Fruit fly (Drosophila melanogaster) whole organism, embryonic: ENCODE results near the gene stg1.
A peak's percentile ranks its signal among the peaks of the same experiment; 100 is the strongest.

Experiments
- Atf6 ChIP-seq: fragments of 200-800 bp; sonication (Bioruptor generic); IDR thresholded peaks from 2 replicates; pipeline ENCODE4 v1.3.6; 2022; ENCODE audit warnings: missing biosample characterization, missing genetic modification characterization
- BEAF-32 ChIP-seq: fragments of 200-800 bp; sonication (Bioruptor generic); optimal IDR thresholded peaks from 3 replicates; lab custom pipeline; 2017; ENCODE audit warnings: missing biosample characterization, missing genetic modification characterization, mild to moderate bottlenecking, moderate library complexity, missing genetic modification reagents
- CG11247 ChIP-seq: fragments of 200-800 bp; sonication (Bioruptor generic); IDR thresholded peaks from 2 replicates; pipeline ENCODE4 v1.3.6; 2022; ENCODE audit warnings: missing biosample characterization, missing genetic modification characterization
- CG12219 ChIP-seq: fragments of 200-800 bp; sonication (Bioruptor generic); optimal IDR thresholded peaks from 3 replicates; lab custom pipeline; 2018; ENCODE audit warnings: missing biosample characterization, mild to moderate bottlenecking, missing genetic modification characterization
- CG12299 ChIP-seq: fragments of 200-800 bp; sonication (Bioruptor generic); optimal IDR thresholded peaks from 2 replicates; lab custom pipeline; 2018; ENCODE audit warnings: missing biosample characterization, mild to moderate bottlenecking, missing genetic modification characterization
- CG14667 ChIP-seq: fragments of 200-800 bp; sonication (Bioruptor generic); IDR thresholded peaks from 2 replicates; pipeline ENCODE4 v1.3.6; 2022; ENCODE audit warnings: missing biosample characterization, missing genetic modification characterization
- CG1647 ChIP-seq: fragments of 200-800 bp; sonication (Bioruptor generic); optimal IDR thresholded peaks from 3 replicates; lab custom pipeline; 2016; ENCODE audit warnings: missing biosample characterization, missing genetic modification characterization
- CG16779 ChIP-seq: fragments of 200-800 bp; sonication (Bioruptor generic); IDR thresholded peaks from 2 replicates; pipeline ENCODE4 v1.3.6; 2022; ENCODE audit warnings: missing biosample characterization, missing genetic modification characterization
- CG18476 ChIP-seq: fragments of 200-800 bp; sonication (Bioruptor generic); optimal IDR thresholded peaks from 2 replicates; lab custom pipeline; 2016; ENCODE audit warnings: missing biosample characterization, mild to moderate bottlenecking, missing genetic modification characterization
- CG2129 ChIP-seq: fragments of 200-800 bp; sonication (Bioruptor generic); IDR thresholded peaks from 2 replicates; pipeline ENCODE4 v1.3.6; 2022; ENCODE audit warnings: missing biosample characterization, missing genetic modification characterization; ENCODE audit not compliant: partially characterized antibody
- CG2199 ChIP-seq: fragments of 200-800 bp; sonication (Bioruptor generic); IDR thresholded peaks from 3 replicates; pipeline ENCODE4 v1.3.6; 2022; ENCODE audit warnings: missing biosample characterization, missing genetic modification characterization
- CG32772 ChIP-seq: fragments of 200-800 bp; sonication (Bioruptor generic); IDR thresholded peaks from 2 replicates; pipeline ENCODE4 v1.3.6; 2022; ENCODE audit warnings: missing biosample characterization, missing genetic modification characterization
- CG4617 ChIP-seq: fragments of 200-800 bp; sonication (Bioruptor generic); optimal IDR thresholded peaks from 3 replicates; lab custom pipeline; 2016; ENCODE audit warnings: missing biosample characterization, missing genetic modification characterization, borderline replicate concordance
- CG5953 ChIP-seq: fragments of 200-800 bp; sonication (Bioruptor generic); IDR thresholded peaks from 2 replicates; pipeline ENCODE4 v1.3.6; 2022; ENCODE audit warnings: missing biosample characterization, missing genetic modification characterization
- CG6654 ChIP-seq: fragments of 200-800 bp; sonication (Bioruptor generic); optimal IDR thresholded peaks from 2 replicates; lab custom pipeline; 2017; ENCODE audit warnings: missing biosample characterization, mild to moderate bottlenecking, missing genetic modification characterization
- CG6791 ChIP-seq: fragments of 200-800 bp; sonication (Bioruptor generic); IDR thresholded peaks from 3 replicates; pipeline ENCODE4 v1.3.6; 2022; ENCODE audit warnings: missing biosample characterization, missing genetic modification characterization; ENCODE audit not compliant: partially characterized antibody
- CG7987 ChIP-seq: fragments of 200-800 bp; sonication (Bioruptor generic); optimal IDR thresholded peaks from 2 replicates; lab custom pipeline; 2018; ENCODE audit warnings: missing biosample characterization, mild to moderate bottlenecking, missing genetic modification characterization, moderate library complexity
- CTCF ChIP-seq: fragments of 200-800 bp; sonication (Bioruptor generic); optimal IDR thresholded peaks from 2 replicates; lab custom pipeline; 2017; ENCODE audit warnings: missing biosample characterization, mild to moderate bottlenecking, missing genetic modification characterization, moderate library complexity
- CoRest ChIP-seq: fragments of 200-800 bp; sonication (Bioruptor generic); optimal IDR thresholded peaks from 3 replicates; lab custom pipeline; 2018; ENCODE audit warnings: missing biosample characterization, mild to moderate bottlenecking, missing genetic modification characterization, moderate library complexity
- CrebB ChIP-seq: fragments of 200-800 bp; sonication (Bioruptor generic); optimal IDR thresholded peaks from 3 replicates; lab custom pipeline; 2018; ENCODE audit warnings: missing biosample characterization, mild to moderate bottlenecking, missing genetic modification characterization
- D19A ChIP-seq: fragments of 200-800 bp; optimal IDR thresholded peaks from 3 replicates; lab custom pipeline; 2019; ENCODE audit warnings: missing biosample characterization, mild to moderate bottlenecking, missing genetic modification characterization, moderate library complexity
- Drgx ChIP-seq: fragments of 200-800 bp; sonication (Bioruptor generic); IDR thresholded peaks from 2 replicates; pipeline ENCODE4 v1.3.6; 2022; ENCODE audit warnings: missing biosample characterization, missing genetic modification characterization
- Elba2 ChIP-seq: fragments of 200-800 bp; sonication (Bioruptor generic); optimal IDR thresholded peaks from 3 replicates; lab custom pipeline; 2016; ENCODE audit warnings: missing biosample characterization, missing genetic modification characterization
- Ets97D ChIP-seq: fragments of 200-800 bp; sonication (Bioruptor generic); optimal IDR thresholded peaks from 3 replicates; lab custom pipeline; 2016; ENCODE audit warnings: missing biosample characterization, missing genetic modification characterization
- Gsc ChIP-seq: fragments of 200-800 bp; sonication (Bioruptor generic); IDR thresholded peaks from 2 replicates; pipeline ENCODE4 v1.3.6; 2022; ENCODE audit warnings: missing biosample characterization, missing genetic modification characterization
- Gug ChIP-seq: fragments of 200-800 bp; sonication (Bioruptor generic); IDR thresholded peaks from 4 replicates; pipeline ENCODE4 v1.3.6; 2022; ENCODE audit warnings: missing biosample characterization, missing genetic modification characterization
- HLH3B ChIP-seq: fragments of 200-800 bp; sonication (Bioruptor generic); IDR thresholded peaks from 2 replicates; pipeline ENCODE4 v1.3.6; 2022; ENCODE audit warnings: missing biosample characterization, missing genetic modification characterization
- Hsf ChIP-seq: fragments of 200-800 bp; sonication (Bioruptor generic); optimal IDR thresholded peaks from 3 replicates; lab custom pipeline; 2016; ENCODE audit warnings: missing biosample characterization, missing genetic modification characterization
- Meics ChIP-seq: fragments of 200-800 bp; sonication (Bioruptor generic); optimal IDR thresholded peaks from 2 replicates; lab custom pipeline; 2017; ENCODE audit warnings: missing biosample characterization, mild to moderate bottlenecking, missing genetic modification characterization
- Nf-YB ChIP-seq: fragments of 200-800 bp; sonication (Bioruptor generic); optimal IDR thresholded peaks from 3 replicates; lab custom pipeline; 2019; ENCODE audit warnings: missing biosample characterization, mild to moderate bottlenecking, missing genetic modification characterization, moderate library complexity
- Nf-YC ChIP-seq: fragments of 200-800 bp; optimal IDR thresholded peaks from 3 replicates; lab custom pipeline; 2019; ENCODE audit warnings: missing biosample characterization, mild to moderate bottlenecking, missing genetic modification characterization, moderate library complexity
- Oaz ChIP-seq: fragments of 200-800 bp; sonication (Bioruptor generic); IDR thresholded peaks from 2 replicates; pipeline ENCODE4 v1.3.6; 2022; ENCODE audit warnings: missing biosample characterization, missing genetic modification characterization
- Trl ChIP-seq, 3 experiments: fragments of >200 bp in 2 of 3; fragments of 200-800 bp in 1 of 3; sonication (Bioruptor generic) in 1 of 3; optimal IDR thresholded peaks; 2 replicates in 1 of 3; 3 replicates in 2 of 3; lab custom pipeline; 2016 to 2017; ENCODE audit warnings: missing biosample characterization in 1 of 3, missing genetic modification characterization in 1 of 3
- cad ChIP-seq: fragments of >200 bp; optimal IDR thresholded peaks from 2 replicates; lab custom pipeline; 2017; ENCODE audit warnings: missing biosample characterization, missing genetic modification characterization
- chm ChIP-seq: fragments of 200-800 bp; sonication (Bioruptor generic); IDR thresholded peaks from 2 replicates; pipeline ENCODE4 v1.3.6; 2022; ENCODE audit warnings: missing biosample characterization, missing genetic modification characterization
- gcm ChIP-seq: fragments of 200-800 bp; sonication (Bioruptor generic); optimal IDR thresholded peaks from 2 replicates; lab custom pipeline; 2019; ENCODE audit warnings: missing biosample characterization, mild to moderate bottlenecking, missing genetic modification characterization, moderate library complexity
- gt ChIP-seq: fragments of 200-800 bp; sonication (Bioruptor generic); IDR thresholded peaks from 2 replicates; pipeline ENCODE4 v1.3.6; 2022; ENCODE audit warnings: missing biosample characterization, missing genetic modification characterization
- insv ChIP-seq, 2 experiments: fragments of 200-800 bp; sonication (Bioruptor generic); optimal IDR thresholded peaks; 3 replicates each; lab custom pipeline; 2016 to 2018; ENCODE audit warnings: missing biosample characterization in 2 of 2, missing genetic modification characterization in 2 of 2
- jumu ChIP-seq: fragments of 200-800 bp; sonication (Bioruptor generic); optimal IDR thresholded peaks from 3 replicates; lab custom pipeline; 2016; ENCODE audit warnings: missing biosample characterization, missing genetic modification characterization
- luna ChIP-seq: fragments of 200-800 bp; sonication (Bioruptor generic); optimal IDR thresholded peaks from 2 replicates; lab custom pipeline; 2016; ENCODE audit warnings: missing biosample characterization, missing genetic modification characterization
- pfk ChIP-seq: fragments of 200-800 bp; sonication (Bioruptor generic); optimal IDR thresholded peaks from 2 replicates; lab custom pipeline; 2018; ENCODE audit warnings: missing biosample characterization, mild to moderate bottlenecking, missing genetic modification characterization, moderate library complexity
- pita ChIP-seq: fragments of 200-800 bp; sonication (Bioruptor generic); optimal IDR thresholded peaks from 2 replicates; lab custom pipeline; 2017; ENCODE audit warnings: missing biosample characterization, mild to moderate bottlenecking, missing genetic modification characterization
- repo ChIP-seq: fragments of 200-800 bp; sonication (Bioruptor generic); optimal IDR thresholded peaks from 2 replicates; lab custom pipeline; 2016; ENCODE audit warnings: missing biosample characterization, missing genetic modification characterization
- ro ChIP-seq: fragments of 200-800 bp; sonication (Bioruptor generic); IDR thresholded peaks from 2 replicates; pipeline ENCODE4 v1.3.6; 2022; ENCODE audit warnings: missing biosample characterization, missing genetic modification characterization
- salm ChIP-seq: fragments of 200-800 bp; sonication (Bioruptor generic); optimal IDR thresholded peaks from 2 replicates; lab custom pipeline; 2018; ENCODE audit warnings: missing biosample characterization, mild to moderate bottlenecking, missing genetic modification characterization
- sr ChIP-seq: fragments of 200-800 bp; sonication (Bioruptor generic); IDR thresholded peaks from 3 replicates; pipeline ENCODE4 v1.3.6; 2022; ENCODE audit warnings: missing biosample characterization, missing genetic modification characterization
- trh ChIP-seq: fragments of 200-800 bp; sonication (Bioruptor generic); optimal IDR thresholded peaks from 2 replicates; lab custom pipeline; 2016; ENCODE audit warnings: missing biosample characterization, missing genetic modification characterization
- tup ChIP-seq: fragments of 200-800 bp; sonication (Bioruptor generic); optimal IDR thresholded peaks from 2 replicates; lab custom pipeline; 2016; ENCODE audit warnings: missing biosample characterization, mild to moderate bottlenecking, missing genetic modification characterization, moderate library complexity
- vvl ChIP-seq: fragments of 200-800 bp; sonication (Bioruptor generic); IDR thresholded peaks from 2 replicates; pipeline ENCODE4 v1.3.6; 2022; ENCODE audit warnings: missing biosample characterization, missing genetic modification characterization

Gene stg1

DNA sequence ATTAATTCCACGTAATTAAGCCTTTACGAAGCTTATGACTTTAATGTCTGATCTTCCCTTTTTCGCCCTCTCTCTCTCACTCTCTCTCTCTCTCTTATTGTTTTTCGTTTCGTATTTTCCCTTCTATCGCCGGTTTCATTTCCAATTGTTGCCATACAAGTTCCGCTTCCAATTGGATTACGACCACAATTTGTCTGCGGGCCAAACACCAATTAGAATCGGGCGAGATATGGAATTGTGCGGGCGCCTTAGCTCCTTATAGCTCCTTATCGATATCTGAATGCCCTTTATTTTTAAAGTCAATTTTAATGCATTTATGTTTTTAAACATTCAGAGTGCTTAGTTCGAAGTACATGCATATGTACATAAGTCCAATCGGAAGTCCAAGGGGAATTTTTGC, 36.9 kb upstream of the stg1 start:
- TF ChIP-seq CG2129 (GFP tag; lab: Robert Waterston, UW): no peak
- TF ChIP-seq gcm (GFP tag; lab: Kevin White, UChicago): peak; percentile 64
- TF ChIP-seq Drgx (GFP tag; lab: Robert Waterston, UW): no peak
- peak; percentile 24 for TF ChIP-seq pfk (GFP tag; lab: Kevin White, UChicago)
- TF ChIP-seq CG12219 (GFP tag; lab: Kevin White, UChicago): no peak
- TF ChIP-seq Nf-YC (tag; lab: Kevin White, UChicago): peak; percentile 39
- TF ChIP-seq CG2199 (GFP tag; lab: Robert Waterston, UW): no peak
- TF ChIP-seq Trl (optimal IDR thresholded peaks at IDR 0.05; lab: Kevin White, UChicago): peak; percentile 20 to 28
- no peak for TF ChIP-seq Trl (GFP tag; optimal IDR thresholded peaks at IDR 0.05; lab: Kevin White, UChicago)
- peak; percentile 51 for TF ChIP-seq Nf-YB
- TF ChIP-seq D19A: peak; percentile 63
- TF ChIP-seq Atf6 (GFP tag; lab: Robert Waterston, UW): no peak
- no peak for TF ChIP-seq jumu (GFP tag; lab: Kevin White, UChicago)
- no peak for TF ChIP-seq Oaz (GFP tag; lab: Robert Waterston, UW)
- no peak for TF ChIP-seq tup (GFP tag; lab: Kevin White, UChicago)
- no peak for TF ChIP-seq trh (GFP tag; lab: Kevin White, UChicago)
- no peak for TF ChIP-seq CG1647 (GFP tag; lab: Kevin White, UChicago)
- TF ChIP-seq Elba2: peak; percentile 87
- TF ChIP-seq insv (GFP tag; optimal IDR thresholded peaks at IDR 0.05; lab: Kevin White, UChicago): peak; percentile 77 to 96
- no peak for TF ChIP-seq Hsf (GFP tag; lab: Kevin White, UChicago)
- no peak for TF ChIP-seq cad (GFP tag; lab: Kevin White, UChicago)
- TF ChIP-seq CG6791 (GFP tag; lab: Robert Waterston, UW): no peak
- TF ChIP-seq ro: no peak

DNA sequence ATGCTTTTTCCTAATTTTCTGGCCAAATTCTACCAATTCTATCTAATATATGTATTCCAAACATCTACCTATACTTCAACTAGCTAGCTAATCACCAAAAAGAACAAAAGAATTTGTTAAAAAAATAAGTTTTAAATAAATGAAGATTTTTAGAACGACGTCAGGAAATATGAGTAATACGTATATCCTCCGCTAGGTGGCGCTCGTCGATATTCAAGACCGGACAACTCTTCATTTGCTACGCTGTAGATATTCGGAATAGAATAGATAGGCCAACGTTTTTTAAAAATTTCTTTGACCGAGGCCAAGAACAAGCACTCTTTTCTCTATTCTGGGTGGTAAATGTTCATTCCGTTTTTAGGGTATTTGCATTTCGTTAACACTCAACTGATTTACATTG, 35.2 kb upstream of the stg1 start:
- no peak for TF ChIP-seq sr (GFP tag; lab: Robert Waterston, UW)
- peak; percentile 84 for TF ChIP-seq CTCF (GFP tag; lab: Kevin White, UChicago)

DNA sequence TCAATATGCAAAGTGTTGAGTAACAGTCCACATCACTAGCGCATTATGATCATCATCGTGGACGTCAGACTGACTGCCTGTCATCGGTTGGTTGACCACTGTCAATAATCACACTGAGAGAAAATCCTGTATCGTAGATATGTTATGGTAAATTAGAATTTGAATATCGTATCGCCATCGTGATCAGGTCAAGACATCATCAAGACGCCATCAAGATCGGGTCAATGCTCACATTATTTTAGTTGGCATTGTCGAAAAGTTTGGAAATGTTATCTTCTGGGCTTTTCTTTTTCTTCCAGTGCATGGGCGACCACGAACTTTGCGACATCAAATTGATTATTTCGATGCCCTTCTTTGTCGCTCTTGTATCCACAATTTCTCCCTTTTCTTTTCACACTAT, 34.7 kb upstream of the stg1 start:
- peak; percentile 68; the same call in 1 of the 2 replicates for TF ChIP-seq CG16779 (GFP tag; lab: Robert Waterston, UW)
- peak; percentile 88 for TF ChIP-seq CG12299 (tag; lab: Kevin White, UChicago)
- TF ChIP-seq D19A: peak; percentile 60
- TF ChIP-seq chm (GFP tag; lab: Robert Waterston, UW): peak; percentile 74; the same call in 1 of the 2 replicates
- TF ChIP-seq Gug (GFP tag; lab: Robert Waterston, UW): peak; percentile 69
- no peak for TF ChIP-seq BEAF-32 (GFP tag; lab: Kevin White, UChicago)
- peak; percentile 86 for TF ChIP-seq CG5953 (GFP tag; lab: Robert Waterston, UW)
- peak; percentile 93 for TF ChIP-seq vvl
- TF ChIP-seq CG11247 (GFP tag; lab: Robert Waterston, UW): peak; percentile 69
- TF ChIP-seq CG32772 (GFP tag; lab: Robert Waterston, UW): peak; percentile 67
- TF ChIP-seq Gsc (GFP tag; lab: Robert Waterston, UW): peak; percentile 52; the same call in 1 of the 2 replicates
- TF ChIP-seq CG6654 (GFP tag; lab: Kevin White, UChicago): peak; percentile 78
- peak; percentile 89 for TF ChIP-seq CrebB (tag; lab: Kevin White, UChicago)
- peak; percentile 32 for TF ChIP-seq CG7987 (GFP tag; lab: Kevin White, UChicago)
- peak; percentile 77 for TF ChIP-seq Ets97D
- TF ChIP-seq Meics (GFP tag; lab: Kevin White, UChicago): peak; percentile 80
- TF ChIP-seq gt: no peak
- no peak for TF ChIP-seq luna (GFP tag; lab: Kevin White, UChicago)
- TF ChIP-seq sr (GFP tag; lab: Robert Waterston, UW): no peak; the same call in 2 of the 3 replicates
- no peak for TF ChIP-seq pita (GFP tag; lab: Kevin White, UChicago)
- TF ChIP-seq CG14667 (GFP tag; lab: Robert Waterston, UW): peak; percentile 78
- peak; percentile 91 for TF ChIP-seq salm (tag; lab: Kevin White, UChicago)
- TF ChIP-seq CG18476 (GFP tag; lab: Kevin White, UChicago): peak; percentile 80
- peak; percentile 60 for TF ChIP-seq CG4617 (GFP tag; lab: Kevin White, UChicago)
- peak; percentile 88 for TF ChIP-seq HLH3B (GFP tag; lab: Robert Waterston, UW)
- peak; percentile 78 for TF ChIP-seq CG1647 (GFP tag; lab: Kevin White, UChicago)
- TF ChIP-seq CG12219 (GFP tag; lab: Kevin White, UChicago): peak; percentile 94
- peak; percentile 93 for TF ChIP-seq CoRest (tag; lab: Kevin White, UChicago)
- TF ChIP-seq repo (GFP tag; lab: Kevin White, UChicago): peak; percentile 87
